ENCODE assay signal across 3 worm cellular contexts in genomic region chrX:15188986-15189675, ce11.
TF ChIP-seq lines count a peak whose summit lies in the region.

No protein-coding gene starts in this region.

TF ChIP-seq in whole organism, L2 larva, 48 proteins besides CTCF, POLR2A, EP300 and RAD21 (continued from another document):
- TF ChIP-seq nhr-129 (tag; optimal IDR thresholded peaks at IDR 0.05; lab: Kevin White, UChicago), result peak; percentile 86
- TF ChIP-seq sem-4 (tag; optimal IDR thresholded peaks at IDR 0.05; lab: Kevin White, UChicago), result peak; percentile 84
- TF ChIP-seq elt-1 (tag; optimal IDR thresholded peaks at IDR 0.05; lab: Kevin White, UChicago), result no peak
- TF ChIP-seq nhr-21 (tag; optimal IDR thresholded peaks at IDR 0.05; lab: Kevin White, UChicago), result peak; percentile 9
- TF ChIP-seq peb-1 (tag; optimal IDR thresholded peaks at IDR 0.05; lab: Kevin White, UChicago), result no peak
- TF ChIP-seq aly-2 (tag; optimal IDR thresholded peaks at IDR 0.05; lab: Kevin White, UChicago), result no peak
- TF ChIP-seq nhr-12 (tag; optimal IDR thresholded peaks at IDR 0.05; lab: Kevin White, UChicago), result no peak
- no peak for TF ChIP-seq skn-1 (tag; optimal IDR thresholded peaks at IDR 0.05; lab: Kevin White, UChicago)
- TF ChIP-seq nhr-77 (tag; optimal IDR thresholded peaks at IDR 0.05; lab: Kevin White, UChicago), result no peak
- TF ChIP-seq lin-11 (tag; optimal IDR thresholded peaks at IDR 0.05; lab: Kevin White, UChicago), result peak; percentile 31
- no peak for TF ChIP-seq lin-39 (tag; optimal IDR thresholded peaks at IDR 0.05; lab: Kevin White, UChicago)
- peak; percentile 82 for TF ChIP-seq unc-55 (GFP tag; optimal IDR thresholded peaks at IDR 0.05; lab: Kevin White, UChicago)
- TF ChIP-seq ama-1 (optimal IDR thresholded peaks at IDR 0.05; lab: Kevin White, UChicago), result no peak
- TF ChIP-seq ztf-1 (GFP tag; conservative IDR thresholded peaks at IDR 0.05; lab: Robert Waterston, UW), result no peak
- no peak for TF ChIP-seq unc-62 (GFP tag; optimal IDR thresholded peaks at IDR 0.05; lab: Kevin White, UChicago)
- no peak for TF ChIP-seq nhr-237 (tag; optimal IDR thresholded peaks at IDR 0.05; lab: Kevin White, UChicago)
- no peak for TF ChIP-seq sma-3 (GFP tag; optimal IDR thresholded peaks at IDR 0.05; lab: Kevin White, UChicago)
- peak; percentile 95 for TF ChIP-seq F13H6.1 (tag; optimal IDR thresholded peaks at IDR 0.05; lab: Kevin White, UChicago)
- no peak for TF ChIP-seq gmeb-1 (tag; optimal IDR thresholded peaks at IDR 0.05; lab: Kevin White, UChicago)
- peak; percentile 63 for TF ChIP-seq lin-13 (GFP tag; optimal IDR thresholded peaks at IDR 0.05; lab: Kevin White, UChicago)
- peak; percentile 5 for TF ChIP-seq fos-1 (tag; optimal IDR thresholded peaks at IDR 0.05; lab: Kevin White, UChicago)
- no peak for TF ChIP-seq unc-39 (tag; optimal IDR thresholded peaks at IDR 0.05; lab: Kevin White, UChicago)
- no peak for TF ChIP-seq ZK546.5 (tag; optimal IDR thresholded peaks at IDR 0.05; lab: Kevin White, UChicago)
- no peak for TF ChIP-seq nhr-23 (tag; optimal IDR thresholded peaks at IDR 0.05; lab: Kevin White, UChicago)
- no peak for TF ChIP-seq R02D3.7 (tag; optimal IDR thresholded peaks at IDR 0.05; lab: Kevin White, UChicago)

TF ChIP-seq in whole organism, L4 larva, 104 proteins besides CTCF, POLR2A, EP300 and RAD21 (continued from another document):
- TF ChIP-seq ztf-11 (tag; optimal IDR thresholded peaks at IDR 0.05; lab: Kevin White, UChicago) (no peak), hif-1 (tag; optimal IDR thresholded peaks at IDR 0.05; lab: Kevin White, UChicago) (peak in 1 of 2 experiments; percentile 28), rbr-2 (tag; optimal IDR thresholded peaks at IDR 0.05; lab: Kevin White, UChicago) (peak; percentile 74), hlh-30 (tag; optimal IDR thresholded peaks at IDR 0.05; lab: Kevin White, UChicago; ENCODE audit: insufficient read depth) (peak; percentile 11), ceh-20 (GFP tag; IDR thresholded peaks at IDR 0.05; lab: Robert Waterston, UW) (peak; percentile 66; the same call in 1 of the 2 replicates), mep-1 (tag; optimal IDR thresholded peaks at IDR 0.05; lab: Kevin White, UChicago) (peak; percentile 60), pha-4 (GFP tag; IDR thresholded peaks at IDR 0.05; lab: Robert Waterston, UW) (no peak), pha-4 (tag; optimal IDR thresholded peaks at IDR 0.05; lab: Kevin White, UChicago) (no peak), egl-43 (GFP tag; IDR thresholded peaks at IDR 0.05; lab: Robert Waterston, UW) (peak; percentile 76), vab-7 (GFP tag; IDR thresholded peaks at IDR 0.05; lab: Robert Waterston, UW) (0 out of 2 replicates have a peak, but pooled peaks have one; percentile 12), nhr-28 (tag; optimal IDR thresholded peaks at IDR 0.05; lab: Kevin White, UChicago) (no peak), mdl-1 (tag; optimal IDR thresholded peaks at IDR 0.05; lab: Kevin White, UChicago) (peak in 1 of 2 experiments; percentile 21), nhr-11 (tag; optimal IDR thresholded peaks at IDR 0.05; lab: Kevin White, UChicago) (peak; percentile 17), F10B5.3 (tag; optimal IDR thresholded peaks at IDR 0.05; lab: Kevin White, UChicago) (no peak), lsy-2 (tag; optimal IDR thresholded peaks at IDR 0.05; lab: Kevin White, UChicago) (peak; percentile 17 to 30), nhr-48 (tag; optimal IDR thresholded peaks at IDR 0.05; lab: Kevin White, UChicago) (peak; percentile 32), set-16 (GFP tag; IDR thresholded peaks at IDR 0.05; lab: Robert Waterston, UW) (peak; percentile 76)

TF ChIP-seq in whole organism, late embryonic, 69 proteins besides CTCF, POLR2A, EP300 and RAD21 (continued from another document):
- peak; percentile 59 for TF ChIP-seq ref-2 (tag; optimal IDR thresholded peaks at IDR 0.05; lab: Kevin White, UChicago)
- TF ChIP-seq lim-6 (tag; optimal IDR thresholded peaks at IDR 0.05; lab: Kevin White, UChicago), result peak; percentile 8
- no peak for TF ChIP-seq T23F11.4 (GFP tag; optimal IDR thresholded peaks at IDR 0.05; lab: Kevin White, UChicago)
- peak; percentile 74 for TF ChIP-seq ceh-34 (tag; optimal IDR thresholded peaks at IDR 0.05; lab: Kevin White, UChicago)
- no peak for TF ChIP-seq pros-1 (tag; optimal IDR thresholded peaks at IDR 0.05; lab: Kevin White, UChicago)
- TF ChIP-seq ceh-14 (tag; optimal IDR thresholded peaks at IDR 0.05; lab: Kevin White, UChicago), result peak; percentile 59
- TF ChIP-seq tbx-2 (tag; optimal IDR thresholded peaks at IDR 0.05; lab: Kevin White, UChicago), result peak; percentile 74
- no peak for TF ChIP-seq lin-11 (tag; optimal IDR thresholded peaks at IDR 0.05; lab: Kevin White, UChicago)
- peak; percentile 89 for TF ChIP-seq unc-42 (tag; optimal IDR thresholded peaks at IDR 0.05; lab: Kevin White, UChicago)
- TF ChIP-seq unc-55 (GFP tag; optimal IDR thresholded peaks at IDR 0.05; lab: Kevin White, UChicago), result no peak
- no peak for TF ChIP-seq fax-1 (tag; optimal IDR thresholded peaks at IDR 0.05; lab: Kevin White, UChicago)
- no peak for TF ChIP-seq ama-1 (optimal IDR thresholded peaks at IDR 0.05; lab: Kevin White, UChicago)
- peak; percentile 63 for TF ChIP-seq sdc-2 (tag; optimal IDR thresholded peaks at IDR 0.05; lab: Kevin White, UChicago)
- TF ChIP-seq nhr-11 (tag; optimal IDR thresholded peaks at IDR 0.05; lab: Kevin White, UChicago), result no peak
- peak; percentile 55 for TF ChIP-seq ceh-19 (GFP tag; optimal IDR thresholded peaks at IDR 0.05; lab: Kevin White, UChicago)
- no peak for TF ChIP-seq unc-3 (GFP tag; conservative IDR thresholded peaks at IDR 0.05; lab: Robert Waterston, UW)
- TF ChIP-seq unc-3 (tag; optimal IDR thresholded peaks at IDR 0.05; lab: Kevin White, UChicago), result peak; percentile 30
- TF ChIP-seq npax-4 (tag; optimal IDR thresholded peaks at IDR 0.05; lab: Kevin White, UChicago), result no peak
- no peak for TF ChIP-seq pha-4 (tag; optimal IDR thresholded peaks at IDR 0.05; lab: Kevin White, UChicago)
- TF ChIP-seq pqm-1 (tag; optimal IDR thresholded peaks at IDR 0.05; lab: Kevin White, UChicago), result no peak
- TF ChIP-seq ets-4 (tag; optimal IDR thresholded peaks at IDR 0.05; lab: Kevin White, UChicago), result no peak
- TF ChIP-seq ceh-45 (GFP tag; IDR thresholded peaks at IDR 0.05; lab: Robert Waterston, UW), result no peak
- TF ChIP-seq C08G9.2 (tag; optimal IDR thresholded peaks at IDR 0.05; lab: Kevin White, UChicago), result peak; percentile 39
- no peak for TF ChIP-seq ceh-30 (tag; optimal IDR thresholded peaks at IDR 0.05; lab: Kevin White, UChicago)
TF ChIP-seq in whole organism, late embryonic: peak in this region for 18.
